Worm (Caenorhabditis elegans): ENCODE measurements around the gene malt-1.

DNA sequence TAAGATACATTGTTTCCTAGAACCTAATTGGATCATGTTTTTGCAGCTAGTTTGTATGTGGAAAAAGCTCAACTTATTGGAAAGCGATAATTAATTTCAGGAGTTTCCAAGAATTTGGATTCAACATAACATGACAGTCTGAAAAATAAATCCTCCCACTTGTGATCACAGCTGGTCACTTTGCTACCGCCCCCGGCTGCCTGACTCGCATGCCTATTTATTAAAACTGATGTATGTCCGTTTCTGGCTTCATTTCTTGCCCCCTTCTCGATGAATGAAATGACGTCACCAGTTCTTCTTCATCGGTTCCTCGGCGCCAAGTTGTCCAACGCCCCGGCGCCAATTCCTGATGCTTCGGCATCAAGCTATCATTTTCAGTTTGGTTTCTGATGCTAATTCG, 24.1 kb downstream of the malt-1 start:
- TF ChIP-seq elt-1 (tag; optimal IDR thresholded peaks at IDR 0.05) (no peak), nhr-76 (tag; optimal IDR thresholded peaks at IDR 0.05) (no peak), fkh-10 (GFP tag; optimal IDR thresholded peaks at IDR 0.05) (no peak), ceh-9 (tag; optimal IDR thresholded peaks at IDR 0.05) (no peak), ZK546.5 (tag; optimal IDR thresholded peaks at IDR 0.05) (no peak), nhr-28 (tag; optimal IDR thresholded peaks at IDR 0.05) (no peak), fos-1 (tag; optimal IDR thresholded peaks at IDR 0.05) (no peak)
